Worm (Caenorhabditis elegans): ENCODE results near the gene ing-3.
A peak's percentile ranks its signal among the peaks of the same experiment; 100 is the strongest.

Gene ing-3

DNA sequence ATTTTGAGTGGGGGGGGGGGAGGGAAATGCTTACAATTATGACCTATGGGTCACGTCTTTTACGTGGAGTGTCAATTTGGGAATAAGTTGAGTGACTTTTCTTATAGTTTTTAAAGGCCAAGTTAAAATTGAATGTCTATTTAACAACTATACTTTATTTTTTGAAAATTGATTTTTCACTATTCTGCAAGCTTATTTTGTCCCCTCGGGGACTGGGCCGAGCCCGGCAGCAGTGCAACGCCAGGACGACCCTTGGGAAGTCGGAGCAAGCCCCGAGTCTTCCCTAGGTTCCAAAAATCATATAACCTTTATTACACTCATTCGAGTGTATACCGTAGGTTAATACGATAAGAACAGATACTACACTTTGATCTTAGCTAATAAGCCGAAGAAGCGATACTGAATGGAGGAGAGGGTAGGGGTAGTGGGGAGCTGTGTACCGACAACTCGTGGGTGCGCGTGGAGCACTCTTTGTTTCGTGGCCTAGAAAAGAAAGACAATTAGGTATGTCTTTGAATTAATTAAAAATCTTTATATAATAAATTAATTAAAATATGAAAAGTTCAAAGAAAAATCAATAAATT, 40.0 kb upstream of the ing-3 start, which contains the start of gene ins-37:
Gene ins-37 (minus strand): TSS at position 384 of the 584 bp plus-strand sequence.
- peak; percentile 15 for TF ChIP-seq snpc-4 (tag; optimal IDR thresholded peaks at IDR 0.05)

DNA sequence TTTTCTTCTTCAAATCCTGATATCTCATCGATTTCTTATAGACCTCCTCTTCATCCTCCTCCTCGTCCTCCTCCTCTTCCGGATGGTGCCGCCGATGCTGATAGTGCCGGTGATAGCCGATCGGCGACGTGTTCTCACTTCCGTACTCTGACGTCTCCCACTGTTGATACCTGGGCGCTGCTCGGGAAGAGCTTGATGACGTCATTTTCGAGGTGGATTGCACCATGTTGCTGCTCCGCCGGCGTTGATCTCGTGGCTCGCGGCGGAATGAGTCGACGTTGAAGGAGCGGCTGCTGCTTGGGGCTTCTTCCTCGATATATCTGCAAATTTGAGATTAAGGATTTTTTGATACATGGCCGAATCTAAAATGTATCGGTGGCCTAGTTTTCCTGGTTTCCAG, 37.4 kb upstream of the ing-3 start:
- TF ChIP-seq irx-1 (tag; optimal IDR thresholded peaks at IDR 0.05) (no peak), aly-2 (tag; optimal IDR thresholded peaks at IDR 0.05) (no peak), mef-2 (tag; optimal IDR thresholded peaks at IDR 0.05) (no peak), alr-1 (tag; optimal IDR thresholded peaks at IDR 0.05; ENCODE audit: borderline replicate concordance) (no peak)

DNA sequence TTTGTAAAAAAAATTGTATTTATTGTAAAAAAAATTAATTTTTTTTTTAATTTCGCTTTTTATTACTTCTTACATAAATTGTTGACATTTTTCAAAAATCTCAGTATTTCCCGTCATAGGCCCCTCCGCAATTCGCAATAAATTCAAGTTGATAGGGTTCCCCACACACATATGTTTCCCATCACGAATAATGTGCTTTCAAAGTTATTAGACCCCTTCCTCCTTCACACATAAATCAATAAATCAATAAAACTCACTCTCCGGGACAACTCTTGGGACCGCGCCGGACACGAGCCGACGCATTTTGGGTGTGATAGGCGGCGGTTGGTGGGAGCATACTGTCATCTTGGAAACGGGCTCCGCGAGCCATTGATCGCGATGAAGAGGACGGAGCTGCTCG, 36.4 kb upstream of the ing-3 start:
- peak; percentile 89 for TF ChIP-seq dsc-1 (tag; optimal IDR thresholded peaks at IDR 0.05)
- TF ChIP-seq tbx-2 (tag; optimal IDR thresholded peaks at IDR 0.05) = no peak
- peak; percentile 42 for TF ChIP-seq fkh-4 (tag; optimal IDR thresholded peaks at IDR 0.05; ENCODE audit: borderline replicate concordance)

DNA sequence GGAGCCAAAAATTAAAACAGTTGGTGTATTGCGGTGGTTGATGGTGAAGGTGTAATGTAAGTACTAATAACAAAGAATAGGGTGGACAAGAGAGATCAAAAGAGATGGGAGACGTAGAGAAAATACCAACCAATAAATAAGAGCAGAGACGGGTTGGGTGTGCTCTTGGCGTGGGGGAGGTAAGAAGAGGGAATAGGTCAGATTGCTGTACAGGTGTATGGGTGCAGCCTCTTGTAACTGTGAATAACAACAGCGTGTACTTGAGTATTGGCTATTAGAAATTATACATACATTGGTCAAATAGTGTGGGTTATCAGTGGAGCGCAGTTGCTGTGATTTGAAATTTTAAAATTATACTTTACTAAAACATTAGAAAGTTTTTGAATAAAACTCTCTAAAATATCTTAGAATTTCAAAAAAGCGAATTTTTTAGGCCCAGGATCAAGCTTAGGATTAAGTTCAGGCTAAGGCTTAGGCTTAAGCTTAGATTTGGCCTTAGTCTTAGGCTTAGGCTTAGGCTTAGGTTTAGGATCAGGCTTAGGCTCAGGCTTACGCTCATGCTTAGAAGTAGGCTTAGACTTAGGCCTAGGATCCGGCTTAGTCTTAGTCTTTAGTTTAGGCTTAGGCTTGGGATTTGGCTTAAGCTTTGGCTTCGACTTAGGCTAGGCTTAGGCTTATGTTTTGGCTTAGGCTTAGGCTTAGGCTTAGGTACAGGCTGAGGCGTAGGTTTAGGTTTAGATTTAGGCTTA, 34.6 kb upstream of the ing-3 start, which contains the start of gene F08G2.7:
Gene F08G2.7 (minus strand): TSS at position 51 of the 749 bp plus-strand sequence.
- TF ChIP-seq zag-1 (tag; optimal IDR thresholded peaks at IDR 0.05) = no peak
- TF ChIP-seq unc-86 (tag; optimal IDR thresholded peaks at IDR 0.05) = no peak
- TF ChIP-seq snpc-4 (tag; optimal IDR thresholded peaks at IDR 0.05) = no peak
- no peak for TF ChIP-seq hpl-2 (GFP tag; optimal IDR thresholded peaks at IDR 0.05)
- TF ChIP-seq mef-2 (tag; optimal IDR thresholded peaks at IDR 0.05) = no peak
- no peak for TF ChIP-seq lin-15B (tag; optimal IDR thresholded peaks at IDR 0.05)
- TF ChIP-seq pax-3 (tag; optimal IDR thresholded peaks at IDR 0.05) = no peak
- TF ChIP-seq aly-2 (tag; optimal IDR thresholded peaks at IDR 0.05) = no peak
- TF ChIP-seq efl-3 (GFP tag; optimal IDR thresholded peaks at IDR 0.05) = no peak
- TF ChIP-seq unc-130 (tag; optimal IDR thresholded peaks at IDR 0.05) = no peak

DNA sequence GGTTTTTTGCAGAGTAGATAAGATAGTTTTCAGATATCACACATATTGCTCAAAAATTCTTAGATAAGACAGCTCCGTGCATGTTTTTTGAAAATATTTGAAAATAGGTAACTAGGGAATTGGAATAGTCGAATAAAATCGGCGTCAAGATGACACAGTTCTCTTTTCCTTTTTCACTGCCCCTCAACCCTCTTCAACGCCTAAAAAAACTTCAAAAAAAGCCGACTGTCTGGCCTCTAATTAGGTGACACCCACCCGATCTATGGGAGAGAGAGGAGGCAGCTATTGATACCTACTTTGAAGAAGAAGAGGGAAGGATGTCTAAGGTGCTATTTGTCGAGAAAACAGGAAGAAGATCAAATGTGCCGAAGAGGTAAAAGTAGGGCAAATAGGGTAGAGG, 33.5 kb upstream of the ing-3 start:
- no peak for TF ChIP-seq sup-37 (GFP tag; optimal IDR thresholded peaks at IDR 0.05)
- peak; percentile 31 for TF ChIP-seq blmp-1 (tag; optimal IDR thresholded peaks at IDR 0.05)
- no peak for TF ChIP-seq efl-1 (optimal IDR thresholded peaks at IDR 0.05)
- TF ChIP-seq efl-1 (GFP tag; optimal IDR thresholded peaks at IDR 0.05 in 1 of 2) = peak in 1 of 2 experiments; percentile 39
- no peak for TF ChIP-seq dsc-1 (tag; optimal IDR thresholded peaks at IDR 0.05)
- no peak for TF ChIP-seq F16B12.6 (tag; optimal IDR thresholded peaks at IDR 0.05)

DNA sequence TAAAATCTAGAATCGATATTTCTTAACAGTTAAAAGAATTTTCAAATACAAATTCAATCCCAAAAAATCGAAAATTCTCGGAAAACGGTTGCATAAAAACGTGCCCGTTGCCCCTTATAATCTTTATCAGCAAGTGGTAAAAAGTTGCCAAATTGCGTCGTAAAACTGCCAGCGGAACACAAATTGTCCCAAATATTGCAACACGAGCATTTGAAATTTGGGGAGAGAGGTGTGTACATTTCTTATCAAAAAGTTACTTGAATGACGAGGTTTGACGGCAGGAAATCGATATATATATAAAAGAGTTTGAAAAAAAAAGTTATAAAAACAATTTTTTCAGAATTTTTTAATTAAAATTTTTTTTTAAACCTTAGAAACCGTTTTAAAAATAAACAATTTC, 29.8 kb upstream of the ing-3 start:
- TF ChIP-seq vab-15 (tag; optimal IDR thresholded peaks at IDR 0.05) = no peak

DNA sequence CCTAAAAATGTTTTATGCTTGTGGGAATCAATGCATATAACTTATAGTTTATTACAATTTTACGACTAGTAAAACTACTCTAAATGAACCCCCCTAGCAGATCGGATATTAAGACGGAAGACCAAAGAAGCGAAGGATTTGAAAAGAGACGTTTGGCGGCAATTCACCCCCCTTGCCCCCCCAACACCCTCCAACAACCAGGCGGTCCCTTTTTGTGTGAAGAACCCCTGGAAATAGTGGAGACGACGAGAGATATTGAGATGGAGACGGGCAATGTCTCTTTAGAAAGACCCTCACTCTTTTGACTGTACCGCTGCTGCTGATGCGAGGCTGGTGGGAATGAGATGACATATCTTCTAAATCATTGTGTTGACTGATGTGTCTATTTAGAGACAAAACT, 28.5 kb upstream of the ing-3 start:
- no peak for TF ChIP-seq nhr-71 (tag; optimal IDR thresholded peaks at IDR 0.05)
- TF ChIP-seq lin-15B (tag; optimal IDR thresholded peaks at IDR 0.05) = no peak
- no peak for TF ChIP-seq mep-1 (tag; optimal IDR thresholded peaks at IDR 0.05)
- no peak for TF ChIP-seq fkh-8 (tag; optimal IDR thresholded peaks at IDR 0.05)
- TF ChIP-seq zip-4 (GFP tag; optimal IDR thresholded peaks at IDR 0.05) = no peak
- TF ChIP-seq blmp-1 (tag; optimal IDR thresholded peaks at IDR 0.05) = peak; percentile 2
- peak; percentile 11 for TF ChIP-seq snu-23 (GFP tag; optimal IDR thresholded peaks at IDR 0.05)
- TF ChIP-seq nhr-47 (tag; optimal IDR thresholded peaks at IDR 0.05) = no peak
- TF ChIP-seq lsy-2 (tag; optimal IDR thresholded peaks at IDR 0.05) = peak in 1 of 2 experiments; percentile 4
- TF ChIP-seq unc-30 (tag; optimal IDR thresholded peaks at IDR 0.05) = no peak
- no peak for TF ChIP-seq dsc-1 (tag; optimal IDR thresholded peaks at IDR 0.05)
- no peak for TF ChIP-seq ceh-8 (GFP tag; optimal IDR thresholded peaks at IDR 0.05)
- TF ChIP-seq nhr-85 (tag) = peak; percentile 54
- no peak for TF ChIP-seq jun-1 (tag; optimal IDR thresholded peaks at IDR 0.05)
- TF ChIP-seq efl-1 (optimal IDR thresholded peaks at IDR 0.05) = peak; percentile 17 to 32
- TF ChIP-seq efl-1 (GFP tag; optimal IDR thresholded peaks at IDR 0.05 in 1 of 2) = no peak
- TF ChIP-seq sptf-1 (tag; optimal IDR thresholded peaks at IDR 0.05) = no peak
- no peak for TF ChIP-seq lin-13 (GFP tag; optimal IDR thresholded peaks at IDR 0.05)
- no peak for TF ChIP-seq fkh-10 (GFP tag; optimal IDR thresholded peaks at IDR 0.05)
- no peak for TF ChIP-seq ceh-88 (GFP tag; IDR thresholded peaks at IDR 0.05)
- no peak for TF ChIP-seq efl-3 (GFP tag; optimal IDR thresholded peaks at IDR 0.05)
- peak in 1 of 2 experiments; percentile 14 for TF ChIP-seq lin-35 (GFP tag; optimal IDR thresholded peaks at IDR 0.05)
- TF ChIP-seq fkh-4 (tag; optimal IDR thresholded peaks at IDR 0.05; ENCODE audit: borderline replicate concordance) = no peak
- no peak for TF ChIP-seq ceh-82 (tag; optimal IDR thresholded peaks at IDR 0.05)
- TF ChIP-seq elt-3 (tag; optimal IDR thresholded peaks at IDR 0.05) = no peak

Data from whole organism, L1 larva.